Fruit fly (Drosophila melanogaster) whole organism, embryonic: ENCODE results near the gene CG5608.

Experiments used
- ATbp ChIP-seq: fragments of 200-800 bp; sonication (Bioruptor generic); optimal IDR thresholded peaks from 2 replicates; lab custom pipeline; 2017; ENCODE audit warnings: missing biosample characterization, mild to moderate bottlenecking, missing genetic modification characterization, missing genetic modification reagents
- BEAF-32 ChIP-seq: fragments of 200-800 bp; sonication (Bioruptor generic); optimal IDR thresholded peaks from 3 replicates; lab custom pipeline; 2017; ENCODE audit warnings: missing biosample characterization, missing genetic modification characterization, mild to moderate bottlenecking, moderate library complexity, missing genetic modification reagents
- CG11695 ChIP-seq: fragments of 200-800 bp; sonication (Bioruptor generic); IDR thresholded peaks from 3 replicates; pipeline ENCODE4 v1.3.6; 2022; ENCODE audit warnings: missing biosample characterization, missing genetic modification characterization
- CG13287 ChIP-seq: fragments of 200-800 bp; sonication (Bioruptor generic); IDR thresholded peaks from 2 replicates; pipeline ENCODE4 v1.3.6; 2022; ENCODE audit warnings: missing biosample characterization, missing genetic modification characterization; ENCODE audit not compliant: partially characterized antibody
- CG13894 ChIP-seq: fragments of 200-800 bp; sonication (Bioruptor generic); optimal IDR thresholded peaks from 3 replicates; lab custom pipeline; 2018; ENCODE audit warnings: missing biosample characterization, mild to moderate bottlenecking, missing genetic modification characterization, moderate library complexity
- CG14860 ChIP-seq: fragments of 200-800 bp; sonication (Bioruptor generic); IDR thresholded peaks from 3 replicates; pipeline ENCODE4 v1.3.6; 2022; ENCODE audit warnings: missing biosample characterization, missing genetic modification characterization; ENCODE audit not compliant: partially characterized antibody
- CG15514 ChIP-seq: fragments of 200-800 bp; sonication (Bioruptor generic); optimal IDR thresholded peaks from 3 replicates; lab custom pipeline; 2017; ENCODE audit warnings: missing biosample characterization, missing genetic modification characterization, mild to moderate bottlenecking, moderate library complexity, missing genetic modification reagents
- CG16813 ChIP-seq: fragments of 200-800 bp; sonication (Bioruptor generic); IDR thresholded peaks from 3 replicates; pipeline ENCODE4 v1.3.6; 2022; ENCODE audit warnings: missing biosample characterization, missing genetic modification characterization; ENCODE audit not compliant: partially characterized antibody
- CG17612 ChIP-seq: fragments of 200-800 bp; sonication (Bioruptor generic); IDR thresholded peaks from 2 replicates; pipeline ENCODE4 v1.3.6; 2022; ENCODE audit warnings: missing biosample characterization, missing genetic modification characterization
- CG2129 ChIP-seq: fragments of 200-800 bp; sonication (Bioruptor generic); IDR thresholded peaks from 2 replicates; pipeline ENCODE4 v1.3.6; 2022; ENCODE audit warnings: missing biosample characterization, missing genetic modification characterization; ENCODE audit not compliant: partially characterized antibody
- CG2889 ChIP-seq: fragments of 200-800 bp; sonication (Bioruptor generic); IDR thresholded peaks from 3 replicates; pipeline ENCODE4 v1.3.6; 2022; ENCODE audit warnings: missing biosample characterization, missing genetic modification characterization
- CG3281 ChIP-seq: fragments of 200-800 bp; sonication (Bioruptor generic); optimal IDR thresholded peaks from 3 replicates; lab custom pipeline; 2017; ENCODE audit warnings: missing biosample characterization, mild to moderate bottlenecking, missing genetic modification characterization
- CG4282 ChIP-seq: fragments of 200-800 bp; sonication (Bioruptor generic); optimal IDR thresholded peaks from 2 replicates; lab custom pipeline; 2016; ENCODE audit warnings: missing biosample characterization, missing genetic modification characterization
- CG5180 ChIP-seq: fragments of 200-800 bp; sonication (Bioruptor generic); optimal IDR thresholded peaks from 3 replicates; lab custom pipeline; 2017; ENCODE audit warnings: missing biosample characterization, missing genetic modification characterization, mild to moderate bottlenecking, moderate library complexity, missing genetic modification reagents
- CG6175 ChIP-seq: fragments of 200-800 bp; sonication (Bioruptor generic); IDR thresholded peaks from 3 replicates; pipeline ENCODE4 v1.3.6; 2022; ENCODE audit warnings: missing biosample characterization, missing genetic modification characterization
- CG6791 ChIP-seq: fragments of 200-800 bp; sonication (Bioruptor generic); IDR thresholded peaks from 3 replicates; pipeline ENCODE4 v1.3.6; 2022; ENCODE audit warnings: missing biosample characterization, missing genetic modification characterization; ENCODE audit not compliant: partially characterized antibody
- CG8290 ChIP-seq, 3 experiments: fragments of 200-800 bp; sonication (Bioruptor generic); optimal IDR thresholded peaks; 2 replicates each; lab custom pipeline; 2016 to 2019; ENCODE audit warnings: missing biosample characterization in 3 of 3, missing genetic modification characterization in 3 of 3, mild to moderate bottlenecking in 2 of 3, moderate library complexity in 1 of 3
- Dad ChIP-seq: fragments of 200-800 bp; sonication (Bioruptor generic); optimal IDR thresholded peaks from 3 replicates; lab custom pipeline; 2016; ENCODE audit warnings: missing biosample characterization, missing genetic modification characterization
- Doc3 ChIP-seq: fragments of 200-800 bp; sonication (Bioruptor generic); IDR thresholded peaks from 3 replicates; pipeline ENCODE4 v1.3.6; 2022; ENCODE audit warnings: missing biosample characterization, missing genetic modification characterization; ENCODE audit not compliant: partially characterized antibody
- Dref ChIP-seq: fragments of 200-800 bp; sonication (Bioruptor generic); IDR thresholded peaks from 2 replicates; pipeline ENCODE4 v1.3.6; 2022; ENCODE audit warnings: missing biosample characterization, missing genetic modification characterization
- Ets97D ChIP-seq: fragments of 200-800 bp; sonication (Bioruptor generic); optimal IDR thresholded peaks from 3 replicates; lab custom pipeline; 2016; ENCODE audit warnings: missing biosample characterization, missing genetic modification characterization
- Fer1 ChIP-seq: fragments of 200-800 bp; sonication (Bioruptor generic); optimal IDR thresholded peaks from 2 replicates; lab custom pipeline; 2017; ENCODE audit warnings: missing biosample characterization, mild to moderate bottlenecking, missing genetic modification characterization
- HmgZ ChIP-seq: fragments of 200-800 bp; sonication (Bioruptor generic); optimal IDR thresholded peaks from 2 replicates; lab custom pipeline; 2018; ENCODE audit warnings: missing biosample characterization, mild to moderate bottlenecking, missing genetic modification characterization
- Lpt ChIP-seq: fragments of >200 bp; optimal IDR thresholded peaks from 2 replicates; lab custom pipeline; 2018; ENCODE audit warnings: missing biosample characterization, missing genetic modification characterization
- Myb ChIP-seq: fragments of 200-800 bp; sonication (Bioruptor generic); optimal IDR thresholded peaks from 2 replicates; lab custom pipeline; 2016; ENCODE audit warnings: missing biosample characterization, missing genetic modification characterization
- Nf-YB ChIP-seq: fragments of 200-800 bp; sonication (Bioruptor generic); optimal IDR thresholded peaks from 3 replicates; lab custom pipeline; 2019; ENCODE audit warnings: missing biosample characterization, mild to moderate bottlenecking, missing genetic modification characterization, moderate library complexity
- Sin3A ChIP-seq: fragments of >200 bp; optimal IDR thresholded peaks from 2 replicates; lab custom pipeline; 2018
- Stat92E ChIP-seq, 3 experiments: fragments of >200 bp in 2 of 3; fragments of 200-800 bp in 1 of 3; sonication (Bioruptor generic) in 1 of 3; optimal IDR thresholded peaks; 2 replicates each; lab custom pipeline; 2017 to 2019; ENCODE audit warnings: missing biosample characterization in 3 of 3, missing genetic modification characterization in 3 of 3, mild to moderate bottlenecking in 1 of 3, moderate library complexity in 1 of 3
- YL-1 ChIP-seq: fragments of 200-800 bp; sonication (Bioruptor generic); optimal IDR thresholded peaks from 3 replicates; lab custom pipeline; 2017; ENCODE audit warnings: missing biosample characterization, mild to moderate bottlenecking, missing genetic modification characterization
- aop ChIP-seq: fragments of 200-800 bp; sonication (Bioruptor generic); IDR thresholded peaks from 2 replicates; pipeline ENCODE4 v1.3.6; 2022; ENCODE audit warnings: missing biosample characterization, missing genetic modification characterization
- br ChIP-seq: fragments of >200 bp; optimal IDR thresholded peaks from 2 replicates; lab custom pipeline; 2017
- ci ChIP-seq: fragments of 200-800 bp; sonication (Bioruptor generic); IDR thresholded peaks from 3 replicates; pipeline ENCODE4 v1.3.6; 2022; ENCODE audit warnings: missing biosample characterization, missing genetic modification characterization
- crp ChIP-seq, 2 experiments: fragments of 200-800 bp; sonication (Bioruptor generic); optimal IDR thresholded peaks; 2 replicates in 1 of 2; 3 replicates in 1 of 2; lab custom pipeline; 2017; ENCODE audit warnings: missing biosample characterization in 2 of 2, missing genetic modification characterization in 2 of 2, mild to moderate bottlenecking in 1 of 2, moderate library complexity in 1 of 2
- dm ChIP-seq: fragments of 200-800 bp; sonication (Bioruptor generic); optimal IDR thresholded peaks from 3 replicates; lab custom pipeline; 2016; ENCODE audit warnings: missing biosample characterization, missing genetic modification characterization
- gfzf ChIP-seq: fragments of 200-800 bp; sonication (Bioruptor generic); optimal IDR thresholded peaks from 2 replicates; lab custom pipeline; 2016; ENCODE audit warnings: missing biosample characterization, mild to moderate bottlenecking, missing genetic modification characterization, moderate library complexity
- hb ChIP-seq: fragments of 200-800 bp; sonication (Bioruptor generic); IDR thresholded peaks from 3 replicates; pipeline ENCODE4 v1.3.6; 2022; ENCODE audit warnings: missing biosample characterization, missing genetic modification characterization; ENCODE audit not compliant: partially characterized antibody
- inv ChIP-seq: fragments of 200-800 bp; sonication (Bioruptor generic); IDR thresholded peaks from 2 replicates; pipeline ENCODE4 v1.3.6; 2022; ENCODE audit warnings: missing biosample characterization, missing genetic modification characterization; ENCODE audit not compliant: partially characterized antibody
- mld ChIP-seq: fragments of 200-800 bp; sonication (Bioruptor generic); IDR thresholded peaks from 3 replicates; pipeline ENCODE4 v1.3.6; 2022; ENCODE audit warnings: missing biosample characterization, missing genetic modification characterization; ENCODE audit not compliant: partially characterized antibody
- oc ChIP-seq: fragments of 200-800 bp; sonication (Bioruptor generic); optimal IDR thresholded peaks from 2 replicates; lab custom pipeline; 2018; ENCODE audit warnings: missing biosample characterization, mild to moderate bottlenecking, missing genetic modification characterization, moderate library complexity
- rib ChIP-seq: fragments of 200-800 bp; sonication (Bioruptor generic); IDR thresholded peaks from 2 replicates; pipeline ENCODE4 v1.3.6; 2022; ENCODE audit warnings: missing biosample characterization, missing genetic modification characterization
- salm ChIP-seq: fragments of 200-800 bp; sonication (Bioruptor generic); optimal IDR thresholded peaks from 2 replicates; lab custom pipeline; 2018; ENCODE audit warnings: missing biosample characterization, mild to moderate bottlenecking, missing genetic modification characterization
- unc-4 ChIP-seq: fragments of 200-800 bp; sonication (Bioruptor generic); IDR thresholded peaks from 2 replicates; pipeline ENCODE4 v1.3.6; 2022; ENCODE audit warnings: missing biosample characterization, missing genetic modification characterization; ENCODE audit not compliant: partially characterized antibody
- vnd ChIP-seq: fragments of 200-800 bp; sonication (Bioruptor generic); IDR thresholded peaks from 3 replicates; pipeline ENCODE4 v1.3.6; 2022; ENCODE audit warnings: missing biosample characterization, missing genetic modification characterization; ENCODE audit not compliant: partially characterized antibody
- zen ChIP-seq: fragments of 200-800 bp; sonication (Bioruptor generic); optimal IDR thresholded peaks from 3 replicates; lab custom pipeline; 2018; ENCODE audit warnings: missing biosample characterization, mild to moderate bottlenecking, missing genetic modification characterization, moderate library complexity
- zen2 ChIP-seq: fragments of 200-800 bp; sonication (Bioruptor generic); IDR thresholded peaks from 3 replicates; pipeline ENCODE4 v1.3.6; 2022; ENCODE audit warnings: missing biosample characterization, missing genetic modification characterization; ENCODE audit not compliant: partially characterized antibody

The CG5608 gene

DNA sequence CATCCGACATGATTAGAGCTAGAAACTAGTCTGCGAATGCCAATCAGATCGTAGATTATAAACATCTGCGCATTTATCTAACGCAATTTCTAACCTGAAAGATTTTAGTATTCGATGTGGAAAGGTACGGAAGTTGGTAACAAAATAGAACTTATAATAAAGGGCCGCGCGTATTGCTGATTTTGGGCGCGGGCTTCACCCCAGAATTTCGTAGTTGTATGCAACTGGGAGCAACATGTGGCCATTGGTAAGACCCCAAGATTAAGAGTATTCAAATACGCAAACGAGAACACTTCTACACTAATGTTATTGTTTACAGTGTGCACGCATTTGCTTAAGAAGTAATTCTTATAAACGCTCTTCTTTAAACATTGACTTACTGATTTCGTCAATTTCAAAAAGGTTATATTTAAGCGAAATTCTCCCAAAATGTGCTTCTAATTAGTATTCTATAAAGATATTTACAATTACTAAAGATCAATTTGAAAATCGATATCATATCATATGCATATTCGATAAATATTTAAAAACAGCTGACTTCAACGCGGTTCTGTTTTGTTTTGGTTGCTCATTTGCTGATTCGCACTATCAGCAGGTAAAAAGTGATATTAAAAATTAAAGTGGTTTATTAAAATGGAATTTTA is 5.1 kb downstream of the CG5608 start, which contains the start of the genes CG5961 and Polr3C (continued):
- TF ChIP-seq unc-4 (GFP tag; lab: Robert Waterston, UW) = peak; percentile 43; the same call in 1 of the 2 replicates
- peak in 1 of 3 experiments; percentile 20 for TF ChIP-seq Stat92E (GFP tag; optimal IDR thresholded peaks at IDR 0.05; lab: Kevin White, UChicago)
- TF ChIP-seq Sin3A (lab: Kevin White, UChicago) = no peak
- TF ChIP-seq CG4282 (GFP tag; lab: Kevin White, UChicago) = no peak
- no peak for TF ChIP-seq CG8290 (GFP tag; optimal IDR thresholded peaks at IDR 0.05; lab: Kevin White, UChicago)
- no peak for TF ChIP-seq CG8290 (tag; optimal IDR thresholded peaks at IDR 0.05; lab: Kevin White, UChicago)
- TF ChIP-seq ci (GFP tag; lab: Robert Waterston, UW) = no peak
- TF ChIP-seq BEAF-32 (GFP tag; lab: Kevin White, UChicago) = peak; percentile 51
- TF ChIP-seq CG15514 (GFP tag; lab: Kevin White, UChicago) = peak; percentile 70
- no peak for TF ChIP-seq CG2889 (GFP tag; lab: Robert Waterston, UW)
- no peak for TF ChIP-seq ATbp
- TF ChIP-seq CG3281 = no peak

DNA sequence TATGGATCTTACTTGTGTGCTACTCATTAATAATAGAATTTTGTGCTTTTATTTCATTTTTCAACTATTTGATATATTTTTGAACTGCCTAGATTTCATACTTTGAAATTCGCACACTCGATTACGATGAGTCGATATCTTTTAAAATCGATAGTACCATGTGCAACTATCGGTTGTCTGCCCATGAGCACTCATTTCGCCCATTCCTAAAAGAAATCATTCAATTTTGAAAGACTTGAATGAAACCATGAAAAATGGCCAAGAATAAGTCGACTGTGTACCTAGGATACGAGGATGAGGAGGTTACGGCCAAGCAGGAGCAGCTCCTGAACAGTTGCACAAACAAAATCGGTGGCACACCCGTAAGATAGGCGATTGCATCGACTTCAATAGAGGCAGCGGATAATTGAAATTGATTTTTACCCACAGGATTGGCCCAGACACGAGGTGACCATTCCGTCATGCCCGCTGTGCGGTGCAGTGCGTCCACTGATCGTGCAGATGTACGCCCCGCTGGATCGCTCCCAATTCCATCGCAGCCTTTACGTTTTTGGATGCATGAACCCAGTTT is 8.6 kb downstream of the CG5608 start, which contains the start of gene trus:
Gene trus (plus strand): TSS at position 204 of the 571 bp plus-strand sequence.
- TF ChIP-seq Lpt (no peak), CG16813 (GFP tag; lab: Robert Waterston, UW) (peak; percentile 73), oc (tag; lab: Kevin White, UChicago) (no peak), Dref (GFP tag; lab: Robert Waterston, UW) (peak; percentile 93), CG6175 (no peak), gfzf (GFP tag; lab: Kevin White, UChicago) (peak; percentile 24), rib (0 out of 2 replicates have a peak, but pooled peaks have one; percentile 8), CG2129 (GFP tag; lab: Robert Waterston, UW) (peak; percentile 78), aop (GFP tag; lab: Robert Waterston, UW) (no peak), YL-1 (GFP tag; lab: Kevin White, UChicago) (peak; percentile 55), CG13894 (no peak), CG14860 (peak; percentile 76), inv (GFP tag; lab: Robert Waterston, UW) (peak; percentile 69), Fer1 (GFP tag; lab: Kevin White, UChicago) (peak; percentile 13), CG17612 (GFP tag; lab: Robert Waterston, UW) (no peak), zen2 (peak; percentile 85), HmgZ (tag; lab: Kevin White, UChicago) (peak; percentile 14), Nf-YB (GFP tag; lab: Kevin White, UChicago) (no peak), unc-4 (GFP tag; lab: Robert Waterston, UW) (peak; percentile 91), mld (GFP tag; lab: Robert Waterston, UW) (0 out of 3 replicates have a peak, but pooled peaks have one; percentile 52), crp (GFP tag; optimal IDR thresholded peaks at IDR 0.05; lab: Kevin White, UChicago) (peak in 1 of 2 experiments; percentile 42), Myb (GFP tag; lab: Kevin White, UChicago) (peak; percentile 44), Ets97D (GFP tag; lab: Kevin White, UChicago) (peak; percentile 4), zen (tag; lab: Kevin White, UChicago) (peak; percentile 7), vnd (GFP tag; lab: Robert Waterston, UW) (peak; percentile 76), Doc3 (GFP tag; lab: Robert Waterston, UW) (peak; percentile 88), CG6791 (GFP tag; lab: Robert Waterston, UW) (peak; percentile 86), salm (tag; lab: Kevin White, UChicago) (no peak), CG13287 (GFP tag; lab: Robert Waterston, UW) (peak; percentile 95), hb (GFP tag; lab: Robert Waterston, UW) (peak; percentile 70; the same call in 2 of the 3 replicates), CG5180 (GFP tag; lab: Kevin White, UChicago) (no peak), dm (GFP tag; lab: Kevin White, UChicago) (peak; percentile 11), CG11695 (GFP tag; lab: Robert Waterston, UW) (no peak), Dad (GFP tag; lab: Kevin White, UChicago) (no peak), br (lab: Kevin White, UChicago) (no peak)
